Fruit fly (Drosophila melanogaster): Measurements from ENCODE around the gene fh.
A peak's percentile ranks its signal among the peaks of the same experiment; 100 is the strongest.

fh gene

dm6 chrX:9148989-9149522, at the start of gene fh, which contains the start of gene Bap111:
fh (minus strand) TSS chrX:9149071.
Bap111 (plus strand) TSS chrX:9149309.
- no peak for TF ChIP-seq Camta (GFP tag; optimal IDR thresholded peaks at IDR 0.05)
- TF ChIP-seq CG4854 (GFP tag; optimal IDR thresholded peaks at IDR 0.05) = no peak
- TF ChIP-seq CTCF (GFP tag; optimal IDR thresholded peaks at IDR 0.05) = peak; percentile 17
- TF ChIP-seq unpg (GFP tag; optimal IDR thresholded peaks at IDR 0.05) = no peak
- no peak for TF ChIP-seq CG30431 (GFP tag; optimal IDR thresholded peaks at IDR 0.05)
- no peak for TF ChIP-seq Hey (tag; optimal IDR thresholded peaks at IDR 0.05)
- no peak for TF ChIP-seq dmrt11E (tag; optimal IDR thresholded peaks at IDR 0.05)
- TF ChIP-seq CG15514 (GFP tag; optimal IDR thresholded peaks at IDR 0.05) = peak; percentile 12
- peak; percentile 27 for TF ChIP-seq CG8924 (tag; optimal IDR thresholded peaks at IDR 0.05)
- TF ChIP-seq CG17829 (tag; optimal IDR thresholded peaks at IDR 0.05) = peak; percentile 19
- no peak for TF ChIP-seq CG10654 (GFP tag; optimal IDR thresholded peaks at IDR 0.05)
- peak; percentile 72 for TF ChIP-seq YL-1 (GFP tag; optimal IDR thresholded peaks at IDR 0.05)
- no peak for TF ChIP-seq CG7786 (GFP tag; optimal IDR thresholded peaks at IDR 0.05)
- peak; percentile 38 for TF ChIP-seq nmo (GFP tag; optimal IDR thresholded peaks at IDR 0.05)
- peak; percentile 22 for TF ChIP-seq CG2116 (GFP tag; optimal IDR thresholded peaks at IDR 0.05)
- no peak for TF ChIP-seq Dll (GFP tag; IDR thresholded peaks at IDR 0.05; ENCODE audit: partially characterized antibody)
- TF ChIP-seq knrl (GFP tag; IDR thresholded peaks at IDR 0.05; ENCODE audit: partially characterized antibody) = no peak
- TF ChIP-seq ewg (GFP tag; optimal IDR thresholded peaks at IDR 0.05) = no peak
- peak; percentile 9 for TF ChIP-seq CG2120 (GFP tag; optimal IDR thresholded peaks at IDR 0.05)
- peak; percentile 42 for TF ChIP-seq BEAF-32 (GFP tag; optimal IDR thresholded peaks at IDR 0.05)
- TF ChIP-seq HmgZ (tag; optimal IDR thresholded peaks at IDR 0.05) = peak; percentile 18
- peak; percentile 35 for TF ChIP-seq CG30020 (tag; optimal IDR thresholded peaks at IDR 0.05)
- TF ChIP-seq CG17385 (GFP tag; optimal IDR thresholded peaks at IDR 0.05) = no peak
- TF ChIP-seq D (optimal IDR thresholded peaks at IDR 0.05) = no peak
- no peak for TF ChIP-seq D (GFP tag; optimal IDR thresholded peaks at IDR 0.05)
- TF ChIP-seq jumu (GFP tag; optimal IDR thresholded peaks at IDR 0.05) = no peak
- no peak for TF ChIP-seq h (optimal IDR thresholded peaks at IDR 0.05)
- no peak for TF ChIP-seq CG17186 (GFP tag; optimal IDR thresholded peaks at IDR 0.05)
- no peak for TF ChIP-seq otp (GFP tag; IDR thresholded peaks at IDR 0.05)
- peak; percentile 96 for TF ChIP-seq phol (tag; optimal IDR thresholded peaks at IDR 0.05)
- TF ChIP-seq crp (GFP tag; optimal IDR thresholded peaks at IDR 0.05) = no peak
- no peak for TF ChIP-seq cad (GFP tag; optimal IDR thresholded peaks at IDR 0.05)
- TF ChIP-seq CG10267 (tag; optimal IDR thresholded peaks at IDR 0.05) = peak; percentile 84
- no peak for TF ChIP-seq CG15011 (GFP tag; optimal IDR thresholded peaks at IDR 0.05)
- TF ChIP-seq dati (GFP tag; IDR thresholded peaks at IDR 0.05) = no peak
- peak; percentile 27 for TF ChIP-seq stwl (tag; optimal IDR thresholded peaks at IDR 0.05)
- no peak for TF ChIP-seq disco-r (GFP tag; optimal IDR thresholded peaks at IDR 0.05)
- TF ChIP-seq Nf-YA (GFP tag; IDR thresholded peaks at IDR 0.05) = no peak
- peak; percentile 78 for TF ChIP-seq CG9797 (GFP tag; optimal IDR thresholded peaks at IDR 0.05)
- no peak for TF ChIP-seq mirr (GFP tag; optimal IDR thresholded peaks at IDR 0.05)
- no peak for TF ChIP-seq nerfin-1 (tag; optimal IDR thresholded peaks at IDR 0.05)
- no peak for TF ChIP-seq maf-S (GFP tag; optimal IDR thresholded peaks at IDR 0.05)
- peak; percentile 7 for TF ChIP-seq sug (tag; optimal IDR thresholded peaks at IDR 0.05)
- no peak for TF ChIP-seq seq (GFP tag; IDR thresholded peaks at IDR 0.05)
- TF ChIP-seq Sry-δ (GFP tag; optimal IDR thresholded peaks at IDR 0.05) = peak; percentile 23
- TF ChIP-seq CG12744 (GFP tag; optimal IDR thresholded peaks at IDR 0.05) = no peak
- peak; percentile 50 for TF ChIP-seq CHES-1-like (GFP tag; optimal IDR thresholded peaks at IDR 0.05)
- peak; percentile 22 for TF ChIP-seq CG4617 (GFP tag; optimal IDR thresholded peaks at IDR 0.05; ENCODE audit: borderline replicate concordance)
- no peak for TF ChIP-seq CG11456 (GFP tag; IDR thresholded peaks at IDR 0.05)
- TF ChIP-seq ara (GFP tag; IDR thresholded peaks at IDR 0.05) = no peak
- TF ChIP-seq ham (GFP tag; IDR thresholded peaks at IDR 0.05) = no peak
- peak; percentile 54 for TF ChIP-seq Med (GFP tag)
